Worm (Caenorhabditis elegans): Measurements from ENCODE around the gene wdr-62.

Gene wdr-62

ce11 chrV:9489411-9489810 is 45.6 kb downstream of the wdr-62 start, which contains the start of gene K06A4.10:
Gene K06A4.10 (minus strand): TSS chrV:9489800.
- no peak for TF ChIP-seq drap-1 (GFP tag; optimal IDR thresholded peaks at IDR 0.05)
- no peak for TF ChIP-seq lin-32 (GFP tag; optimal IDR thresholded peaks at IDR 0.05)
- TF ChIP-seq ceh-43 (GFP tag; optimal IDR thresholded peaks at IDR 0.05): no peak
- TF ChIP-seq ceh-39 (tag; optimal IDR thresholded peaks at IDR 0.05): no peak
- TF ChIP-seq pha-4 (tag; optimal IDR thresholded peaks at IDR 0.05): no peak
- no peak for TF ChIP-seq lsy-2 (tag; optimal IDR thresholded peaks at IDR 0.05)
- TF ChIP-seq cnd-1 (tag; optimal IDR thresholded peaks at IDR 0.05): no peak
- no peak for TF ChIP-seq mep-1 (tag; optimal IDR thresholded peaks at IDR 0.05)
- TF ChIP-seq nhr-237 (tag; optimal IDR thresholded peaks at IDR 0.05): no peak
- no peak for TF ChIP-seq ceh-83 (GFP tag; optimal IDR thresholded peaks at IDR 0.05)
- TF ChIP-seq nhr-28 (tag; optimal IDR thresholded peaks at IDR 0.05): no peak
- TF ChIP-seq nhr-76 (tag; optimal IDR thresholded peaks at IDR 0.05): no peak
- TF ChIP-seq ces-1 (GFP tag; optimal IDR thresholded peaks at IDR 0.05): no peak
- no peak for TF ChIP-seq nhr-12 (tag; optimal IDR thresholded peaks at IDR 0.05)
- TF ChIP-seq sptf-1 (tag; optimal IDR thresholded peaks at IDR 0.05): no peak
- TF ChIP-seq elt-3 (tag; optimal IDR thresholded peaks at IDR 0.05): no peak

- TF ChIP-seq nhr-12 (tag; optimal IDR thresholded peaks at IDR 0.05): no peak
- no peak for TF ChIP-seq sem-2 (GFP tag; optimal IDR thresholded peaks at IDR 0.05)
- TF ChIP-seq snpc-4 (tag; optimal IDR thresholded peaks at IDR 0.05): no peak
- no peak for TF ChIP-seq nhr-76 (tag; optimal IDR thresholded peaks at IDR 0.05)
- no peak for TF ChIP-seq mep-1 (tag; optimal IDR thresholded peaks at IDR 0.05)
- no peak for TF ChIP-seq lsy-2 (tag; optimal IDR thresholded peaks at IDR 0.05)
- TF ChIP-seq unc-39 (tag; optimal IDR thresholded peaks at IDR 0.05): no peak
- TF ChIP-seq mab-5 (tag; optimal IDR thresholded peaks at IDR 0.05): no peak
- no peak for TF ChIP-seq cnd-1 (tag; optimal IDR thresholded peaks at IDR 0.05)
- no peak for TF ChIP-seq blmp-1 (tag; optimal IDR thresholded peaks at IDR 0.05)
- TF ChIP-seq nhr-2 (tag; optimal IDR thresholded peaks at IDR 0.05): no peak
- no peak for TF ChIP-seq ceh-43 (GFP tag; optimal IDR thresholded peaks at IDR 0.05)
- no peak for TF ChIP-seq lin-32 (GFP tag; optimal IDR thresholded peaks at IDR 0.05)
Measured at ce11 chrV:9491440-9492160, 47.8 kb downstream of the wdr-62 start, which contains the start of gene K06A4.7. Gene K06A4.7 (minus strand): TSS chrV:9491490.

- no peak for TF ChIP-seq elt-3 (tag; optimal IDR thresholded peaks at IDR 0.05)
- no peak for TF ChIP-seq nhr-28 (tag; optimal IDR thresholded peaks at IDR 0.05)
- TF ChIP-seq zip-8 (tag; optimal IDR thresholded peaks at IDR 0.05): no peak
- no peak for TF ChIP-seq lin-32 (GFP tag; optimal IDR thresholded peaks at IDR 0.05)
- no peak for TF ChIP-seq unc-62 (GFP tag; optimal IDR thresholded peaks at IDR 0.05)
- TF ChIP-seq nhr-12 (tag; optimal IDR thresholded peaks at IDR 0.05): no peak
Measured at ce11 chrV:9492460-9492859, 48.6 kb downstream of the wdr-62 start.

- TF ChIP-seq cnd-1 (tag; optimal IDR thresholded peaks at IDR 0.05) (no peak), mep-1 (tag; optimal IDR thresholded peaks at IDR 0.05) (no peak), nhr-237 (tag; optimal IDR thresholded peaks at IDR 0.05) (no peak), M03D4.4 (tag; optimal IDR thresholded peaks at IDR 0.05) (no peak), unc-120 (tag; optimal IDR thresholded peaks at IDR 0.05; ENCODE audit: poor library complexity, severe bottlenecking) (no peak)
Measured at ce11 chrV:9496742-9497141, 52.9 kb downstream of the wdr-62 start, which contains the start of gene gsnl-1. Gene gsnl-1 (plus strand): TSS chrV:9497042.

- TF ChIP-seq ceh-83 (GFP tag; optimal IDR thresholded peaks at IDR 0.05) (no peak), bed-3 (GFP tag; optimal IDR thresholded peaks at IDR 0.05) (no peak), M03D4.4 (tag; optimal IDR thresholded peaks at IDR 0.05) (no peak), blmp-1 (tag; optimal IDR thresholded peaks at IDR 0.05) (no peak), drap-1 (GFP tag; optimal IDR thresholded peaks at IDR 0.05) (no peak), nhr-76 (tag; optimal IDR thresholded peaks at IDR 0.05) (no peak), ceh-39 (tag; optimal IDR thresholded peaks at IDR 0.05) (no peak), flh-1 (GFP tag; optimal IDR thresholded peaks at IDR 0.05) (no peak), nhr-237 (tag; optimal IDR thresholded peaks at IDR 0.05) (no peak), ces-1 (GFP tag; optimal IDR thresholded peaks at IDR 0.05) (no peak), cnd-1 (tag; optimal IDR thresholded peaks at IDR 0.05) (no peak), mls-2 (tag; optimal IDR thresholded peaks at IDR 0.05) (no peak), sem-2 (GFP tag; optimal IDR thresholded peaks at IDR 0.05) (no peak), zip-8 (tag; optimal IDR thresholded peaks at IDR 0.05) (no peak), lin-32 (GFP tag; optimal IDR thresholded peaks at IDR 0.05) (no peak), ham-2 (GFP tag; optimal IDR thresholded peaks at IDR 0.05) (no peak)
Measured at ce11 chrV:9499295-9499694, 55.4 kb downstream of the wdr-62 start.
